Worm (Caenorhabditis elegans) whole organism, late embryonic: ENCODE results near the gene srx-58.

ENCODE experiments used
- C38D4.7 ChIP-seq: fragments of 200-800 bp; sonication (Bioruptor generic); optimal IDR thresholded peaks from 2 replicates; lab custom pipeline; 2018; ENCODE audit warnings: mild to moderate bottlenecking, missing genetic modification characterization, moderate library complexity, missing compliant biosample characterization
- K09A11.1 ChIP-seq: sonication (generic microtip); optimal IDR thresholded peaks from 2 replicates; lab custom pipeline; 2017; ENCODE audit warnings: antibody characterized with exemption, mild to moderate bottlenecking, missing genetic modification characterization, missing compliant biosample characterization; ENCODE audit not compliant: insufficient read depth
- Y22D7AL.16 ChIP-seq: sonication (generic microtip); optimal IDR thresholded peaks from 2 replicates; lab custom pipeline; 2016; ENCODE audit warnings: missing genetic modification characterization, missing compliant biosample characterization
- ahr-1 ChIP-seq: sonication (generic microtip); optimal IDR thresholded peaks from 2 replicates; lab custom pipeline; 2016; ENCODE audit warnings: missing genetic modification characterization, missing compliant biosample characterization
- ama-1 ChIP-seq: fragments of 150-350 bp; optimal IDR thresholded peaks from 2 replicates; lab custom pipeline; 2014
- ceh-24 ChIP-seq: sonication (generic microtip); optimal IDR thresholded peaks from 2 replicates; lab custom pipeline; 2016; ENCODE audit warnings: mild to moderate bottlenecking, missing genetic modification characterization, missing compliant biosample characterization
- ceh-45 ChIP-seq: fragments of 200-800 bp; sonication (Bioruptor generic); IDR thresholded peaks from 2 replicates; pipeline ENCODE4 v1.3.6; 2022; ENCODE audit warnings: missing genetic modification reagents, missing genetic modification characterization, missing compliant biosample characterization
- ceh-6 ChIP-seq: fragments of 200-800 bp; sonication (Bioruptor generic); optimal IDR thresholded peaks from 2 replicates; lab custom pipeline; 2018; ENCODE audit warnings: mild to moderate bottlenecking, missing genetic modification characterization, missing compliant biosample characterization
- ceh-9 ChIP-seq: sonication (generic microtip); optimal IDR thresholded peaks from 2 replicates; lab custom pipeline; 2016; ENCODE audit warnings: mild to moderate bottlenecking, missing genetic modification characterization, inconsistent platforms, missing compliant biosample characterization
- dmd-4 ChIP-seq: sonication (generic microtip); optimal IDR thresholded peaks from 2 replicates; lab custom pipeline; 2016; ENCODE audit warnings: borderline replicate concordance, missing genetic modification characterization, missing compliant biosample characterization
- elt-2 ChIP-seq: sonication (generic microtip); optimal IDR thresholded peaks from 2 replicates; lab custom pipeline; 2016; ENCODE audit warnings: missing genetic modification reagents, missing genetic modification characterization, missing compliant biosample characterization
- fax-1 ChIP-seq: sonication (generic microtip); optimal IDR thresholded peaks from 2 replicates; lab custom pipeline; 2016; ENCODE audit warnings: missing genotype, missing genetic modification characterization, missing compliant biosample characterization
- fkh-6 ChIP-seq: sonication (generic microtip); optimal IDR thresholded peaks from 2 replicates; lab custom pipeline; 2016; ENCODE audit warnings: missing genetic modification characterization, missing compliant biosample characterization
- hlh-13 ChIP-seq: fragments of 200-800 bp; sonication (Bioruptor generic); optimal IDR thresholded peaks from 2 replicates; lab custom pipeline; 2018; ENCODE audit warnings: mild to moderate bottlenecking, missing genetic modification characterization, missing compliant biosample characterization
- hlh-15 ChIP-seq: sonication (generic microtip); optimal IDR thresholded peaks from 2 replicates; lab custom pipeline; 2016; ENCODE audit warnings: missing genetic modification characterization, missing compliant biosample characterization
- hlh-30 ChIP-seq: sonication (generic microtip); optimal IDR thresholded peaks from 2 replicates; lab custom pipeline; 2017; ENCODE audit warnings: antibody characterized with exemption, missing genetic modification characterization, missing compliant biosample characterization; ENCODE audit not compliant: insufficient read depth
- hlh-8 ChIP-seq: sonication (generic microtip); optimal IDR thresholded peaks from 2 replicates; lab custom pipeline; 2016; ENCODE audit warnings: missing genotype, missing genetic modification characterization, missing compliant biosample characterization
- madf-2 ChIP-seq: sonication (generic microtip); optimal IDR thresholded peaks from 2 replicates; lab custom pipeline; 2017; ENCODE audit warnings: missing genetic modification characterization, missing compliant biosample characterization
- mec-3 ChIP-seq: sonication (generic microtip); optimal IDR thresholded peaks from 2 replicates; lab custom pipeline; 2016; ENCODE audit warnings: borderline replicate concordance, missing genetic modification characterization, missing compliant biosample characterization
- nfya-1 ChIP-seq: sonication (generic microtip); optimal IDR thresholded peaks from 2 replicates; lab custom pipeline; 2017; ENCODE audit warnings: missing genetic modification characterization, mild to moderate bottlenecking, missing compliant biosample characterization, antibody characterized with exemption, moderate library complexity
- nhr-11 ChIP-seq: fragments of 150-350 bp; optimal IDR thresholded peaks from 2 replicates; lab custom pipeline; 2014; ENCODE audit warnings: missing biosample characterization, missing genetic modification characterization
- nhr-232 ChIP-seq: sonication (generic microtip); optimal IDR thresholded peaks from 2 replicates; lab custom pipeline; 2016; ENCODE audit warnings: missing genetic modification characterization, missing compliant biosample characterization
- npax-4 ChIP-seq: sonication (generic microtip); optimal IDR thresholded peaks from 2 replicates; lab custom pipeline; 2016; ENCODE audit warnings: missing genetic modification characterization, missing compliant biosample characterization
- pha-4 ChIP-seq: fragments of 150-350 bp; optimal IDR thresholded peaks from 2 replicates; lab custom pipeline; 2018; ENCODE audit warnings: missing biosample characterization, missing genetic modification reagents, missing genetic modification characterization
- pqm-1 ChIP-seq: sonication (generic microtip); optimal IDR thresholded peaks from 2 replicates; lab custom pipeline; 2016; ENCODE audit warnings: missing genetic modification characterization, missing compliant biosample characterization
- ref-2 ChIP-seq: sonication (generic microtip); optimal IDR thresholded peaks from 2 replicates; lab custom pipeline; 2016; ENCODE audit warnings: missing genetic modification characterization, missing compliant biosample characterization
- sdc-2 ChIP-seq: sonication (generic microtip); optimal IDR thresholded peaks from 2 replicates; lab custom pipeline; 2016; ENCODE audit warnings: missing genotype, missing genetic modification characterization, missing compliant biosample characterization
- sox-2 ChIP-seq: fragments of 200-800 bp; sonication (Bioruptor generic); IDR thresholded peaks from 2 replicates; pipeline ENCODE4 v1.3.6; 2022; ENCODE audit warnings: missing genetic modification reagents, missing genetic modification characterization, missing compliant biosample characterization
- syd-9 ChIP-seq: sonication (generic microtip); optimal IDR thresholded peaks from 2 replicates; lab custom pipeline; 2016; ENCODE audit warnings: mild to moderate bottlenecking, missing genetic modification characterization, moderate library complexity, missing compliant biosample characterization
- tbx-2 ChIP-seq: sonication (generic microtip); optimal IDR thresholded peaks from 2 replicates; lab custom pipeline; 2016; ENCODE audit warnings: missing genetic modification characterization, missing compliant biosample characterization
- unc-3 ChIP-seq, 2 experiments: fragments of 200-800 bp in 1 of 2; sonication (Bioruptor generic) in 1 of 2; sonication (generic microtip) in 1 of 2; conservative IDR thresholded peaks in 1 of 2; optimal IDR thresholded peaks in 1 of 2; 2 replicates each; pipeline versions ENCODE4 v1.3.6 to Lab custom; 2016 to 2022; ENCODE audit warnings: missing compliant biosample characterization in 2 of 2, missing genetic modification characterization in 2 of 2, missing genetic modification reagents in 1 of 2
- zip-5 ChIP-seq: sonication (generic microtip); optimal IDR thresholded peaks from 2 replicates; lab custom pipeline; 2016; ENCODE audit warnings: missing genetic modification characterization, missing compliant biosample characterization

The srx-58 gene

DNA sequence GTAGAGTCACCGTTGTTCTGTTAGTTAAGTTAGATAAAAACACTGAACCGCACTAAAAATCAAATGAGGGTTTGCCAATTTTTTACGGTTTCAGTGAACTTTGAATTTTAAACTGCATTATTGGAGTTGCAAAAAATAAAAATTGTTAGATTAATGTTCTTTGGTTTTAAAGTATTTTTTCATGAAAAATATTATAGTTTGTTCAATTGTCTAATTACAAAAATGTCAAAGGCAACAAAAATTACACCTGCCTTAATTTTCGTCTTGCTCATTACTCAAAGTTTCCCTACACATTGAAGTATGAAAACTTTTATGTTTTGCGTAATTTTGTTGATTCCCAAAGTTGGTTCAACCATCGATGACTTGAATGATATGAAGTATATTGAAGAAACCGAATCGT lies 41.7 kb upstream of the srx-58 start, which contains the start of gene irld-62:
TSS of gene irld-62 (plus strand) at position 301 of the 400 bp plus-strand sequence.
- no peak for TF ChIP-seq pqm-1 (tag; lab: Kevin White, UChicago)
- no peak for TF ChIP-seq npax-4 (tag; lab: Kevin White, UChicago)
- TF ChIP-seq sdc-2: no peak
- TF ChIP-seq ahr-1 (tag; lab: Kevin White, UChicago): no peak
- no peak for TF ChIP-seq madf-2 (tag; lab: Kevin White, UChicago)
- TF ChIP-seq tbx-2: no peak
- no peak for TF ChIP-seq zip-5
- no peak for TF ChIP-seq ceh-9 (tag; lab: Kevin White, UChicago)
- TF ChIP-seq hlh-13 (GFP tag; lab: Kevin White, UChicago): no peak
- no peak for TF ChIP-seq nfya-1 (tag; lab: Kevin White, UChicago)
- TF ChIP-seq fax-1 (tag; lab: Kevin White, UChicago): no peak

DNA sequence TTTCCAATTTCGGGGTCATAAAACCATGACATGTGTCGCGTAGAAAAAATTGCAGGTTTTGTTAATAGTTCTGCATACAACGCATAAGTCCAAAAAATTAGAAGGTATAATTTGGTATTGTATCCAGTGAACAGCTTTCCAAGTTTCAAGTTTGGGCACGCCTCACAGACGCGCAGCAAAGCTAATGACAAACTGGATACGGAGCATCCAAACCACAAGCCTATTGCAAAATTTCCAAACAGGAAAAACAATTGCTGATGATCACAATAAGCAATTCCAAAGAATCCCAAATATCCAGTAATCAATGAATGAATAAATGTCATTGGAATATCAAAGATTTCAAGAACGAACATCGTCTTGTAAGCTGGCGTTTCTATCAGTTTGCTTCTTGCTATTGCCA lies 38.9 kb upstream of the srx-58 start:
- TF ChIP-seq madf-2 (tag; lab: Kevin White, UChicago): no peak
- TF ChIP-seq sox-2 (GFP tag; lab: Robert Waterston, UW): no peak
- no peak for TF ChIP-seq nhr-232
- no peak for TF ChIP-seq hlh-8 (tag; lab: Kevin White, UChicago)
- TF ChIP-seq ceh-45 (GFP tag; lab: Robert Waterston, UW): no peak
- no peak for TF ChIP-seq hlh-30 (tag; lab: Kevin White, UChicago)
- TF ChIP-seq syd-9 (tag; lab: Kevin White, UChicago): no peak
- TF ChIP-seq unc-3 (GFP tag; conservative IDR thresholded peaks at IDR 0.05; lab: Robert Waterston, UW): no peak
- TF ChIP-seq unc-3 (tag; optimal IDR thresholded peaks at IDR 0.05; lab: Kevin White, UChicago): no peak
- TF ChIP-seq mec-3 (tag; lab: Kevin White, UChicago): no peak
- TF ChIP-seq ref-2 (tag; lab: Kevin White, UChicago): no peak
- TF ChIP-seq nhr-11 (tag; lab: Kevin White, UChicago): no peak
- no peak for TF ChIP-seq C38D4.7 (GFP tag; lab: Kevin White, UChicago)
- TF ChIP-seq ceh-6: no peak
- no peak for TF ChIP-seq K09A11.1 (tag; lab: Kevin White, UChicago)
- TF ChIP-seq fkh-6 (tag; lab: Kevin White, UChicago): no peak
- no peak for TF ChIP-seq ceh-24 (tag; lab: Kevin White, UChicago)
- no peak for TF ChIP-seq pha-4 (tag; lab: Kevin White, UChicago)

DNA sequence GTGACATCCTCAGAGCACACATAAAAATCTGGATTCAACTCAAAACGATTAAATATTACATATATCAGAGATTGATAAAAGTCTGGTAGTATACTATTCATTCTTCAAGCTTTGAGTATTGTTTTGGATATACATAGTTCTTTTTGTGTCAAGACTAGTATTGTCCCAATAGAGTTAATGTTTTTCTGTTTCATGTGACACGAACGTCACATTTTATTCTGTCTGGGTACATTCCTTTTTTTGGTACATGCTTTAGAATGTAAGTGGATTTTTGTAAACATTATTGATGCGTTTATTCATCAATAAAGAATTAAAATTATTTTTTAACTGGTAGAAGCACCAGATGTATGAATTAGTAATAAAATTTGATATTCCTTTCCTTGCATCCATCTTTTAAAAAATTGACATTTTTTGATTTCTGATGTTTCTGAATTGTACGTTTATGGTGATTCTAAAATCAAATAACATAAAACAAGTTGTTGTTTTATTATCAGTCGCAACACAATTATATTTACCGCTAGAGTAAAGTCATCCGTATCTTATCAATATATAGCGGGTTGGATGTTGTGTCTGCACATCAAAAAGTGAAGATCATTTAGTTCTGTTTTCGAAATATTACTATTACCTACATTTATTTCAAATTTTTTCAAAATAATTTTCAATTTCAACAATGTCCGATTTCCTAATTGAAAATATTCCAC lies 36.5 kb upstream of the srx-58 start, which contains the start of the genes srt-22 and nhr-246:
TSS of gene srt-22 (minus strand) at position 101 of the 701 bp plus-strand sequence.
TSS of gene nhr-246 (plus strand) at position 651 of the 701 bp plus-strand sequence.
- no peak for TF ChIP-seq ama-1
- no peak for TF ChIP-seq Y22D7AL.16 (tag; lab: Kevin White, UChicago)
- no peak for TF ChIP-seq nfya-1 (tag; lab: Kevin White, UChicago)
- TF ChIP-seq dmd-4 (tag; lab: Kevin White, UChicago): no peak
- TF ChIP-seq hlh-15: no peak

DNA sequence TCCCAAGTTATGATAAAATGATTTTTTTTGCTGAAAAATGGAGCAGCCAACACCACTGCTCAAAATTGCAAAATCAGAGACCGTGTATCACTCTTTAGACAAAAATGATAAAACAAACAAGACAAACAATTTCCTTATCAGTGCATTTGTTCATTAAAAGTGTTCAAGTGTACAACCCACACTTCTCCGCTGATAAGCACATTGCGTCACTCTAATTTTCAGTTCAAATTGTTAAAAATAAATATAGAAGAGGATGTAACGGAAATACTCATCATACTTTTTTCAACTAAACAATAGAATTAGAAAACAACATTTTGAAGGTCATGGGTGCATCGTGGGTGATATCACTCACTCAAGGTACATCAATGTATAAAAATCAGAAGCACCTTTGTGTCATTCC lies 33.8 kb upstream of the srx-58 start, which contains the start of gene nhr-291:
TSS of gene nhr-291 (plus strand) at position 324 of the 400 bp plus-strand sequence.
- TF ChIP-seq npax-4 (tag; lab: Kevin White, UChicago) (no peak), pqm-1 (tag; lab: Kevin White, UChicago) (peak; percentile 40), dmd-4 (tag; lab: Kevin White, UChicago) (no peak), elt-2 (peak; percentile 99), hlh-8 (tag; lab: Kevin White, UChicago) (no peak)
- TF ChIP-seq, all 69 proteins: peak for 2
